Worm (Caenorhabditis elegans): ENCODE measurements around the gene cwc-15.
"Not testable (repeated sequence)": the region's sequence is repeated elsewhere in the genome, so short reads cannot be mapped to it uniquely, and the experiment has no call there.

cwc-15 gene

DNA sequence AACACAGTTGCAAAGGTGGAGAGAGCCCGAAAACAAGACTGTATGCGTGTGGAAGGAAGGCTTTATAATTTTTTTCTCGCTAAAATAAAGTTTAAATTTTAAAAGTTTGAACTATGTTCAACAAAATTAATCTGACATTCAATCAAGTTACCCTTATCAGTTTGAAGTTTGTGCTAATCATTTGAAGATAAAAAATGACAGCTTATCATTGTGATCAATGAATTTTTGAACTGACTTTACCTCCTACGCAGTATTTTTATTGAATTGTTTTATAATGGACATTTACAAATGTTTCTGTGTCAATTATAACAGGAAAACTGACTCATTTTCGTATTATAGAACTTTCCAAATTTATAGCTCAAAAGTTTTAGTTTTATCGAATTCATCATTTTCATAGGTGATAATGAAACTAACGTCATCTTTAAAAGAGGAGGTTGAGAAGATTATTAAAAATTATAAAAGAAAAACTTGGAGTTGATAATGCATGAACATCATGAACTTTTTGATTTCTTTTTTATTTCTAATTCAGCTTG is 44.9 kb upstream of the cwc-15 start, which contains the start of gene oac-20:
Gene oac-20 (plus strand): TSS at position 483 of the 533 bp plus-strand sequence.
- TF ChIP-seq ama-1 (optimal IDR thresholded peaks at IDR 0.05) (no peak), ceh-14 (tag; optimal IDR thresholded peaks at IDR 0.05) (no peak), nhr-232 (tag; optimal IDR thresholded peaks at IDR 0.05) (no peak), fax-1 (tag; optimal IDR thresholded peaks at IDR 0.05) (no peak), pros-1 (tag; optimal IDR thresholded peaks at IDR 0.05) (no peak), ceh-6 (GFP tag; optimal IDR thresholded peaks at IDR 0.05) (no peak), ceh-24 (tag; optimal IDR thresholded peaks at IDR 0.05) (no peak), K09A11.1 (tag; optimal IDR thresholded peaks at IDR 0.05; ENCODE audit: insufficient read depth) (no peak), dve-1 (tag; optimal IDR thresholded peaks at IDR 0.05) (no peak), elt-2 (tag; optimal IDR thresholded peaks at IDR 0.05) (no peak), C38D4.7 (GFP tag; optimal IDR thresholded peaks at IDR 0.05) (no peak), fkh-6 (tag; optimal IDR thresholded peaks at IDR 0.05) (no peak), pqm-1 (tag; optimal IDR thresholded peaks at IDR 0.05) (no peak), nhr-11 (tag; optimal IDR thresholded peaks at IDR 0.05) (no peak), mec-3 (tag; optimal IDR thresholded peaks at IDR 0.05; ENCODE audit: borderline replicate concordance) (no peak), K02D7.2 (tag; optimal IDR thresholded peaks at IDR 0.05) (no peak), ceh-9 (tag; optimal IDR thresholded peaks at IDR 0.05) (no peak), nfya-1 (tag; optimal IDR thresholded peaks at IDR 0.05) (no peak), pha-2 (tag; optimal IDR thresholded peaks at IDR 0.05) (no peak), rnt-1 (tag; optimal IDR thresholded peaks at IDR 0.05) (no peak)

DNA sequence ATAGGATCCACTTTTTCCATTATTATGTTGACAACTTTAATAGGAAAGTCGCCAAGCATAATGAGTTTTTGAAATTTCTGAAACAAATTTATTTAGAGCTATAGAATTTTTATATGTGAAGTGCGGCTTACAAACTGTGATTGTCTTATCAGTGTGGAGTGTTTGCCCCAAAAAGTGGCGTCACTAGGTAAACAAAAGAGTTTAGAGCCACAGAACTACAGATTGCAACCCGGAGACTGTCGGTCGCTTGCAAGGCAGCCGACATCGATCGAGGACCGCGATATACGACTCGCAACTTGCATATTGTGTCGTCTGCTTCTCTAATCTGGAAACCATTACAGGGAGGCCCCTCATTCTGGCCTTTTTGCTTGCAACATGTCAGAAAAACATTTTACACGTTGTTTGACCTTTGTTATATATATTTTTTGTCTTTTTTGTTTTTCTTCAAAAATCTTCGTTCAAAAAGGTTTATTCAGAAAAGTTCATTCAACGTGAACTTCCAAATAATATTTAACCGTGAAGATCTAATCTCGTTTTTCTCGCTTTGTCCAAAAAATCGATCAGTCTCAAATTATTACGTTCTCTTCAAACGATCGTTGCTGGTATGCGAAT is 40.3 kb upstream of the cwc-15 start, which contains the start of the genes fbxa-99 and F36G9.13:
Gene fbxa-99 (minus strand): TSS at position 122 of the 612 bp plus-strand sequence.
Gene F36G9.13 (plus strand): TSS at position 562 of the 612 bp plus-strand sequence.
- no peak for TF ChIP-seq zip-5 (tag; optimal IDR thresholded peaks at IDR 0.05)
- TF ChIP-seq F13H6.1 (tag; optimal IDR thresholded peaks at IDR 0.05): no peak
- no peak for TF ChIP-seq eyg-1 (tag; optimal IDR thresholded peaks at IDR 0.05)
- no peak for TF ChIP-seq hlh-15 (tag; optimal IDR thresholded peaks at IDR 0.05)
- TF ChIP-seq nfya-1 (tag; optimal IDR thresholded peaks at IDR 0.05): no peak
- no peak for TF ChIP-seq fax-1 (tag; optimal IDR thresholded peaks at IDR 0.05)
- no peak for TF ChIP-seq dmd-4 (tag; optimal IDR thresholded peaks at IDR 0.05; ENCODE audit: borderline replicate concordance)
- TF ChIP-seq ceh-14 (tag; optimal IDR thresholded peaks at IDR 0.05): no peak
- no peak for TF ChIP-seq ceh-34 (tag; optimal IDR thresholded peaks at IDR 0.05)
- no peak for TF ChIP-seq rnt-1 (tag; optimal IDR thresholded peaks at IDR 0.05)
- TF ChIP-seq ceh-45 (GFP tag; IDR thresholded peaks at IDR 0.05): no peak
- no peak for TF ChIP-seq fkh-10 (GFP tag; optimal IDR thresholded peaks at IDR 0.05)
- no peak for TF ChIP-seq K09A11.1 (tag; optimal IDR thresholded peaks at IDR 0.05; ENCODE audit: insufficient read depth)
- no peak for TF ChIP-seq ref-2 (tag; optimal IDR thresholded peaks at IDR 0.05)
- TF ChIP-seq pag-3 (tag; optimal IDR thresholded peaks at IDR 0.05; ENCODE audit: borderline replicate concordance): no peak
- TF ChIP-seq T23F11.4 (GFP tag; optimal IDR thresholded peaks at IDR 0.05): no peak
- no peak for TF ChIP-seq elt-2 (tag; optimal IDR thresholded peaks at IDR 0.05)
- TF ChIP-seq tbx-7 (tag; optimal IDR thresholded peaks at IDR 0.05): no peak
- no peak for TF ChIP-seq unc-86 (tag; optimal IDR thresholded peaks at IDR 0.05)
- no peak for TF ChIP-seq ceh-19 (GFP tag; optimal IDR thresholded peaks at IDR 0.05)

DNA sequence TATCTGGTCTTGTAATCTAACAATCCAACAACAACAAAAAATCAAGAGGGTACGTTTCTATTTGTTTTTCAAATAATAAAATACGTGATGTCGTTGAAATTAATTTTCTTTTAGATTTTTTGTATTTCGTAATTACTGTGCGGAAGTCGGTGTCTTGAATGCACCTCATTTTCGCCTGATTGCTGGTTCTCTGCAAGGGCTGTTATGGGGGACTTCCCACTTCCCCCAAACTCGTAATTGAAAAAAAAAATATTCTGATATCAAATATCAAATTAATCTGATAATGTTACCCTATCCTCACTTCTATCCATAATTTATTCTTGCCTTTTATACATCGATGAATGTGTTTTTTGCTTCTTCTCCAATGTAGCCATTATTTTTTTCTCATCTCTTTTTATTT is 35.1 kb upstream of the cwc-15 start, which contains the start of gene F36G9.15:
Gene F36G9.15 (minus strand): TSS at position 101 of the 400 bp plus-strand sequence.
- TF ChIP-seq pqm-1 (tag; optimal IDR thresholded peaks at IDR 0.05): no peak
- no peak for TF ChIP-seq fkh-10 (GFP tag; optimal IDR thresholded peaks at IDR 0.05)
- no peak for TF ChIP-seq lin-11 (tag; optimal IDR thresholded peaks at IDR 0.05)

DNA sequence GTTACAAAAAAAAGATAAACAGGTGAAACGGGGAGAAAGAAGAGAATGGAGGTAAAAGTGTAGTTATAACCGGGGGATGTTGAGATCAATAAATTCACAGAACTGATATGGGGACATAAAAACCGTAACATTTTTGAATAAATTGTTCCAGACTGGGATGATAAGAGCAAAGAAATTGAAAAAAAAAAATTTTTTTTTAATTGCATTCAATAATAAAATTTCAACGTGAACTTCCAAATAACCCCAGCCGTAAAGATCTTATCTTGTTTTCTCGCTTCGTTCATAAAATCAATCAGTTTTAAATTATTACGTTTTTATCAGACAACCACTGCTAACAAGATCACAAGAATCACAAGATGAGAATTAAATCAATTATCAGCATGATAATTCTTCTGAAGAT is 31.3 kb upstream of the cwc-15 start, which contains the start of gene C06C6.7:
Gene C06C6.7 (plus strand): TSS at position 301 of the 400 bp plus-strand sequence.
- TF ChIP-seq F13H6.1, ceh-34, fkh-6 (tag; optimal IDR thresholded peaks at IDR 0.05): not testable (repeated sequence)

Measured in whole organism, late embryonic.